Worm (Caenorhabditis elegans) whole organism, mixed stage, embryonic: ENCODE results near the gene pigs-1.

Experiments
- M03D4.4 ChIP-seq: sonication (generic microtip); optimal IDR thresholded peaks from 2 replicates; lab custom pipeline; 2017; ENCODE audit warnings: mild to moderate bottlenecking, missing genetic modification characterization, missing compliant biosample characterization
- bed-3 ChIP-seq: fragments of 200-800 bp; sonication (Bioruptor generic); optimal IDR thresholded peaks from 3 replicates; lab custom pipeline; 2018; ENCODE audit warnings: mild to moderate bottlenecking, missing genetic modification characterization, moderate library complexity, missing compliant biosample characterization
- blmp-1 ChIP-seq: fragments of 150-350 bp; optimal IDR thresholded peaks from 2 replicates; lab custom pipeline; 2014; ENCODE audit warnings: missing biosample characterization, missing genetic modification characterization
- ceh-83 ChIP-seq: fragments of 200-800 bp; sonication (Bioruptor generic); optimal IDR thresholded peaks from 2 replicates; lab custom pipeline; 2018; ENCODE audit warnings: mild to moderate bottlenecking, missing genetic modification characterization, missing compliant biosample characterization
- ces-1 ChIP-seq: fragments of 150-350 bp; optimal IDR thresholded peaks from 2 replicates; lab custom pipeline; 2014; ENCODE audit warnings: missing biosample characterization, missing genetic modification reagents, missing genetic modification characterization
- cnd-1 ChIP-seq: fragments of 200-800 bp; sonication (Bioruptor generic); optimal IDR thresholded peaks from 2 replicates; lab custom pipeline; 2018; ENCODE audit warnings: mild to moderate bottlenecking, missing genetic modification characterization, missing compliant biosample characterization
- drap-1 ChIP-seq: fragments of 200-800 bp; sonication (Bioruptor generic); optimal IDR thresholded peaks from 3 replicates; lab custom pipeline; 2018; ENCODE audit warnings: mild to moderate bottlenecking, missing genetic modification characterization, missing compliant biosample characterization
- elt-1 ChIP-seq: sonication (generic microtip); optimal IDR thresholded peaks from 2 replicates; lab custom pipeline; 2017; ENCODE audit warnings: missing genetic modification characterization, mild to moderate bottlenecking, missing compliant biosample characterization, antibody characterized with exemption, moderate library complexity, borderline replicate concordance; ENCODE audit not compliant: insufficient read depth
- elt-3 ChIP-seq: fragments of 150-350 bp; optimal IDR thresholded peaks from 2 replicates; lab custom pipeline; 2014; ENCODE audit warnings: missing biosample characterization, missing genetic modification characterization
- flh-1 ChIP-seq: fragments of 200-800 bp; sonication (Bioruptor generic); optimal IDR thresholded peaks from 2 replicates; lab custom pipeline; 2018; ENCODE audit warnings: mild to moderate bottlenecking, missing genetic modification characterization, moderate library complexity, missing compliant biosample characterization
- ham-2 ChIP-seq: fragments of 200-800 bp; sonication (Bioruptor generic); optimal IDR thresholded peaks from 2 replicates; lab custom pipeline; 2018; ENCODE audit warnings: mild to moderate bottlenecking, missing genetic modification characterization, missing compliant biosample characterization
- hlh-1 ChIP-seq: fragments of 150-350 bp; optimal IDR thresholded peaks from 2 replicates; lab custom pipeline; 2014; ENCODE audit warnings: missing biosample characterization, missing genetic modification reagents, missing genetic modification characterization
- lin-13 ChIP-seq: fragments of 150-350 bp; optimal IDR thresholded peaks from 2 replicates; lab custom pipeline; 2014; ENCODE audit warnings: missing biosample characterization, missing genetic modification characterization
- lin-32 ChIP-seq: fragments of 200-800 bp; sonication (Bioruptor generic); optimal IDR thresholded peaks from 2 replicates; lab custom pipeline; 2018; ENCODE audit warnings: mild to moderate bottlenecking, missing genetic modification characterization, missing compliant biosample characterization
- lsy-2 ChIP-seq: fragments of 150-350 bp; optimal IDR thresholded peaks from 2 replicates; lab custom pipeline; 2014; ENCODE audit warnings: missing biosample characterization, missing genetic modification characterization
- mab-5 ChIP-seq: fragments of 150-350 bp; optimal IDR thresholded peaks from 2 replicates; lab custom pipeline; 2014; ENCODE audit warnings: missing biosample characterization, missing genetic modification characterization
- mep-1 ChIP-seq: fragments of 150-350 bp; optimal IDR thresholded peaks from 2 replicates; lab custom pipeline; 2017; ENCODE audit warnings: missing biosample characterization, missing genetic modification reagents, missing genetic modification characterization, inconsistent platforms
- nhr-12 ChIP-seq: fragments of 150-350 bp; optimal IDR thresholded peaks from 2 replicates; lab custom pipeline; 2014; ENCODE audit warnings: missing biosample characterization, missing genetic modification characterization
- nhr-2 ChIP-seq: fragments of 150-350 bp; optimal IDR thresholded peaks from 2 replicates; lab custom pipeline; 2014; ENCODE audit warnings: missing biosample characterization, missing genetic modification characterization
- nhr-237 ChIP-seq: fragments of 150-350 bp; optimal IDR thresholded peaks from 2 replicates; lab custom pipeline; 2014; ENCODE audit warnings: missing biosample characterization, missing genetic modification characterization
- nhr-28 ChIP-seq: fragments of 150-350 bp; optimal IDR thresholded peaks from 2 replicates; lab custom pipeline; 2014; ENCODE audit warnings: missing biosample characterization, missing genetic modification characterization
- nhr-76 ChIP-seq: sonication (generic microtip); optimal IDR thresholded peaks from 2 replicates; lab custom pipeline; 2017; ENCODE audit warnings: missing biosample characterization, missing genetic modification characterization
- pha-4 ChIP-seq: fragments of 150-350 bp; optimal IDR thresholded peaks from 2 replicates; lab custom pipeline; 2018; ENCODE audit warnings: missing biosample characterization, missing genetic modification reagents, missing genetic modification characterization
- snpc-4 ChIP-seq: fragments of 150-350 bp; optimal IDR thresholded peaks from 2 replicates; lab custom pipeline; 2014; ENCODE audit warnings: missing biosample characterization, missing genetic modification characterization
- sptf-1 ChIP-seq: sonication (generic microtip); optimal IDR thresholded peaks from 2 replicates; lab custom pipeline; 2017; ENCODE audit warnings: mild to moderate bottlenecking, missing genetic modification characterization, moderate library complexity, missing compliant biosample characterization
- tbx-8 ChIP-seq: fragments of 200-800 bp; sonication (Bioruptor generic); optimal IDR thresholded peaks from 2 replicates; lab custom pipeline; 2018; ENCODE audit warnings: mild to moderate bottlenecking, missing genetic modification characterization, moderate library complexity, missing compliant biosample characterization
- unc-120 ChIP-seq: sonication (generic microtip); optimal IDR thresholded peaks from 2 replicates; lab custom pipeline; 2017; ENCODE audit warnings: missing genetic modification characterization, missing compliant biosample characterization; ENCODE audit not compliant: poor library complexity, severe bottlenecking
- unc-62 ChIP-seq: fragments of 150-350 bp; optimal IDR thresholded peaks from 2 replicates; lab custom pipeline; 2014; ENCODE audit warnings: missing biosample characterization, missing genetic modification reagents, missing genetic modification characterization
- zip-8 ChIP-seq: fragments of 150-350 bp; optimal IDR thresholded peaks from 2 replicates; lab custom pipeline; 2014; ENCODE audit warnings: missing biosample characterization, missing genetic modification characterization
- ztf-11 ChIP-seq: fragments of 150-350 bp; optimal IDR thresholded peaks from 2 replicates; lab custom pipeline; 2014; ENCODE audit warnings: missing biosample characterization, missing genetic modification characterization

The pigs-1 gene

DNA sequence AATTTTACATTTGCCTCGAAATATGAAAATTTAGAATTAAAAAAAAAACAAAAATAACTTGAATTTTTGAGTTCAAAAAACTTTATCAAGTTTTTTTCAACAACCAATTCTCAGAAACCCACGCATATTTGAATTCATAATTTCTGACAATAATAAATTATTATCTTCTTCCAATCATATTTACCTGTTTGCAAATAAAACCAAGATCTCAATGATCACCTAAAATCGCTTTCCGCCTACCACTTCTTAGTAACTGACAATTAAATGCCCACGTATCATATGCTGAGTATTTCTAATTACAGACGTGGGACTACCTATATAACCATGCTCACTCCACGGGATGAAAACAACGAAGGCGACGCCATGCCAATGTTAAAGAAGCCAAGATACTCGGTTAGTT, 12.9 kb upstream of the pigs-1 start, which contains the start of gene pps-1:
Gene pps-1 (plus strand): TSS at position 301 of the 400 bp plus-strand sequence.
- no peak for TF ChIP-seq bed-3
- no peak for TF ChIP-seq elt-1
- no peak for TF ChIP-seq unc-62
- no peak for TF ChIP-seq mab-5 (tag; lab: Kevin White, UChicago)
- TF ChIP-seq nhr-76 = no peak
- no peak for TF ChIP-seq nhr-2 (tag; lab: Kevin White, UChicago)
- no peak for TF ChIP-seq nhr-28
- TF ChIP-seq M03D4.4 (tag; lab: Kevin White, UChicago) = no peak
- TF ChIP-seq elt-3 (tag; lab: Kevin White, UChicago) = no peak

DNA sequence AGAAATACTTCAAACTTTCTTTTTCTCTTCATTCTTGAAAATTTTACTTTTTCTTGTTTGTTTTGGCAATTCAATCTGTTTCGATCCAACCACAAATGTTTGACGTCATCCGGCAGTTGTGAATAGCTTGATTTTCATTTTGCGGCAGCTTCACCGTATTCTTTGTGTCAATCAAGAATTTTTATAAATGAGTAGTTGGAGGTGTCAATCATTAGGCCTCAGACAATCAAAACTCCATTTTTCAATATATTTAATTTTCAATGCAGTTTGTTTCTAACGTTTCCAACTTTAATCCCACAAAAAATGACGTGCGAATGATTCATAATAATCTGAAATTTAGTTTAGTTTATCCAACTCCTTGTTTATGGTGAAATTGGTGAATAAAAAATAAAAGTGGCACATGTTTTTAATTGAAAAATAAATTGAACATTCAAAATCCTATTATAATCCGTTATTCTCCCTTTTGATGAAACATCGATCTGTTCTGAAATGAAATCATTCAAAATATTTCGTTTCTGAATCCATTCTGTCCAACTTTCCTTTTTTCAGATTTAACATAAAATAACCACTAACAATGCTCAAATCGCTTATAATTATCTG, 8.8 kb upstream of the pigs-1 start, which contains the start of gene ttr-53:
Gene ttr-53 (plus strand): TSS at position 550 of the 600 bp plus-strand sequence.
- no peak for TF ChIP-seq tbx-8 (GFP tag; lab: Kevin White, UChicago)
- TF ChIP-seq flh-1 (GFP tag; lab: Kevin White, UChicago) = no peak
- no peak for TF ChIP-seq M03D4.4 (tag; lab: Kevin White, UChicago)
- TF ChIP-seq zip-8 (tag; lab: Kevin White, UChicago) = no peak
- no peak for TF ChIP-seq mep-1 (tag; lab: Kevin White, UChicago)
- TF ChIP-seq blmp-1 (tag; lab: Kevin White, UChicago) = no peak
- TF ChIP-seq nhr-28 = no peak
- TF ChIP-seq lin-32 = no peak
- TF ChIP-seq nhr-12 (tag; lab: Kevin White, UChicago) = no peak
- no peak for TF ChIP-seq hlh-1 (tag; lab: Kevin White, UChicago)

DNA sequence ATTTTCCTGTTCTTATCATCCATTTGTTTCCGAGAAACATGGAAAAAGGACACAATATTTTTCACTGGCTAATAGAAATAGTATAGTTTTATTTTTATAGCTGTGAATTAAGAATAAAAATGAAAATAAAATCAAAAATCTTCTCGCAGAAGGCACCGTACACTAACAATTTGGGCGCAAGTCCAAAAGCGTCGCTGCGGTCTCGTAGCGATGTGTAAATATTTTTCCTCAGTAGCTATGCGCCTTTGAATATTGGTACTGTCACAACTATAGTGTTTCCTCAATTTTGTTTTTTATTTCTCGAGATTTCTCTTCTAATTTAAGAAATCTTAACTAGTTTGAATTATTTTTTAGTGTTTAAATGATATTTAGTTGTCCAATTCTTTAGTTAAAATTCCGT, 8.2 kb upstream of the pigs-1 start:
- TF ChIP-seq tbx-8 (GFP tag; lab: Kevin White, UChicago) (no peak), drap-1 (GFP tag; lab: Kevin White, UChicago) (no peak), lsy-2 (tag; lab: Kevin White, UChicago) (no peak), lin-32 (no peak), nhr-28 (no peak), nhr-76 (no peak), hlh-1 (tag; lab: Kevin White, UChicago) (no peak), nhr-237 (tag; lab: Kevin White, UChicago) (no peak), ztf-11 (no peak), unc-120 (tag; lab: Kevin White, UChicago) (no peak), nhr-2 (tag; lab: Kevin White, UChicago) (no peak), flh-1 (GFP tag; lab: Kevin White, UChicago) (no peak), ceh-83 (GFP tag; lab: Kevin White, UChicago) (no peak), unc-62 (no peak)

DNA sequence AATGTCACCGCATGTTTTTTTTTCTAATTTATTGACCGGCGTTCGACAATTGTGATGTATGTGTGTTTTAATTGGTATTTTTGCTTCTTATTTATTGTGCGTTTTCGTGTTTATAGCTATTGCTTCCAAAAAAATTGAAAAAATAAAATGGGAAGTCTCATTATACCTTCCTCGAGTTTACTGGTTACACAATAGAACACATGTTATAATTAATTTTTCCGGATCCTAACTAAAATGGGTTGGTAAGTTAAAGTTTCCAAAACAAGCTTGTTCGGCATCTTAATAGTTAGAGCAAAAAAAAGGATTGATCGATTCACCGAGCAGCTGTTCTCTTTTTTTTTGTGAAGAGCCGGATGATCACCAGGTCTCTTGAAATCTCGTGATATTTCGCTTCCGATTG, 6.6 kb upstream of the pigs-1 start, which contains the start of gene ttr-54:
Gene ttr-54 (plus strand): TSS at position 301 of the 400 bp plus-strand sequence.
- no peak for TF ChIP-seq blmp-1 (tag; lab: Kevin White, UChicago)
- TF ChIP-seq ces-1 = no peak
- no peak for TF ChIP-seq unc-120 (tag; lab: Kevin White, UChicago)
- peak; percentile 56 for TF ChIP-seq hlh-1 (tag; lab: Kevin White, UChicago)
- TF ChIP-seq lsy-2 (tag; lab: Kevin White, UChicago) = no peak
- TF ChIP-seq lin-32 = no peak
- no peak for TF ChIP-seq ham-2 (GFP tag; lab: Kevin White, UChicago)
- TF ChIP-seq unc-62 = no peak

DNA sequence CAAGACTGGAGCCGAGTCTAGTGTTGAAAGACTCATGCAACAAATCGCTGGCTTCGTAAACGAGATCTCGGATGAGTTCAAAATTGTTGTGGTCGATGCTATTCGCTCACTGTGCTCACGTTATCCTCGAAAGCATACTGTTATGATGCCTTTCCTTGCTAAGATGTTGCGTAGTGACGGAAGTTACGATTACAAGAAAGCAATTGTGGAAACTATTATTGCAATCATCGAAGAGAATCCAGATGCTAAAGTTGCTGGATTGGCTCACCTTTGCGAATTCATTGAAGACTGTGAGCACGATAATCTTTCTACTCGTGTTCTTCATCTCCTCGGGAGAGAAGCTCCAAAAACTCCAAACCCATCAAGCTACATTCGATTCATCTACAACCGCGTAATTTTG, 4.6 kb upstream of the pigs-1 start:
- TF ChIP-seq ces-1 = no peak
- TF ChIP-seq, all 35 proteins: peak for 0

DNA sequence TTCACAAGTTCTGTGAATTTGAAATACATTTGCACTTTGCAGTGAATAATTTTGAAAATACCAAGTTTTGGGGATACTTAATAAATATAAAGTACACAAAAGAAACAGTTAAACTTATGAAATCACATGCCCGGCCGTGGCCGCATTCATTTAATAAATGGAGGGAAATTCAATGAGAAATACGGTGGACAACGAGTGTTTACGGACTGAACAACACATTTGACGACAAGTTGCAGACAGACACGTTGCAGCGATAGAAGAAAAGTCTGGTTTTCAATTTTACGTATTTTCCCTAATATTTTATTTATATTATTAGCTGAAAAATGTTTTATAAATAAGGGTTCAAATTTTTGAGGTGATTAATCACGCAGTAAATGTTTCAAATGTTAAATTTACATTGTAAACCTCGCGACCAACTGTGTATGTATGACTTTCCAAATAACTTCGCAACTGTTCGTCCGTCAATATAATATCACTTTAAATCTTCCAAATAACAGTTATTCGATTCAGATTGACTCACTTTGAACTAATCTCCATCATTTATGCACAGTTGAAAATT, 2.7 kb upstream of the pigs-1 start, which contains the start of gene copg-1:
Gene copg-1 (plus strand): TSS at position 509 of the 559 bp plus-strand sequence.
- TF ChIP-seq zip-8 (tag; lab: Kevin White, UChicago) (no peak), cnd-1 (tag; lab: Kevin White, UChicago) (no peak), blmp-1 (tag; lab: Kevin White, UChicago) (no peak), unc-62 (no peak), nhr-2 (tag; lab: Kevin White, UChicago) (peak; percentile 28), ceh-83 (GFP tag; lab: Kevin White, UChicago) (no peak), sptf-1 (tag; lab: Kevin White, UChicago) (no peak), mep-1 (tag; lab: Kevin White, UChicago) (no peak), snpc-4 (tag; lab: Kevin White, UChicago) (no peak), nhr-12 (tag; lab: Kevin White, UChicago) (no peak), lsy-2 (tag; lab: Kevin White, UChicago) (peak; percentile 92), lin-13 (tag; lab: Kevin White, UChicago) (no peak), drap-1 (GFP tag; lab: Kevin White, UChicago) (no peak), tbx-8 (GFP tag; lab: Kevin White, UChicago) (no peak), pha-4 (no peak), M03D4.4 (tag; lab: Kevin White, UChicago) (no peak), ces-1 (peak; percentile 92), elt-3 (tag; lab: Kevin White, UChicago) (no peak), elt-1 (no peak)
- TF ChIP-seq, all 35 proteins: peak for 3
